Worm (Caenorhabditis elegans) whole organism, late embryonic: ENCODE data around the gene F46C5.1.

ENCODE experiments used
- C38D4.7 ChIP-seq: fragments of 200-800 bp; sonication (Bioruptor generic); optimal IDR thresholded peaks from 2 replicates; lab custom pipeline; 2018; ENCODE audit warnings: mild to moderate bottlenecking, missing genetic modification characterization, moderate library complexity, missing compliant biosample characterization
- F13H6.1 ChIP-seq: sonication (generic microtip); optimal IDR thresholded peaks from 2 replicates; lab custom pipeline; 2016; ENCODE audit warnings: missing genetic modification characterization, missing compliant biosample characterization
- K02D7.2 ChIP-seq: sonication (generic microtip); optimal IDR thresholded peaks from 2 replicates; lab custom pipeline; 2017; ENCODE audit warnings: mild to moderate bottlenecking, missing genetic modification characterization, missing compliant biosample characterization
- T23F11.4 ChIP-seq: fragments of 200-800 bp; sonication (Bioruptor generic); optimal IDR thresholded peaks from 2 replicates; lab custom pipeline; 2018; ENCODE audit warnings: mild to moderate bottlenecking, missing genetic modification characterization, missing compliant biosample characterization
- ahr-1 ChIP-seq: sonication (generic microtip); optimal IDR thresholded peaks from 2 replicates; lab custom pipeline; 2016; ENCODE audit warnings: missing genetic modification characterization, missing compliant biosample characterization
- ama-1 ChIP-seq: fragments of 150-350 bp; optimal IDR thresholded peaks from 2 replicates; lab custom pipeline; 2014
- ceh-14 ChIP-seq: sonication (generic microtip); optimal IDR thresholded peaks from 2 replicates; lab custom pipeline; 2016; ENCODE audit warnings: missing genotype, missing genetic modification characterization, missing compliant biosample characterization
- ceh-19 ChIP-seq: fragments of 200-800 bp; sonication (Bioruptor generic); optimal IDR thresholded peaks from 2 replicates; lab custom pipeline; 2018; ENCODE audit warnings: mild to moderate bottlenecking, missing genetic modification characterization, missing compliant biosample characterization
- ceh-22 ChIP-seq: sonication (generic microtip); optimal IDR thresholded peaks from 2 replicates; lab custom pipeline; 2017; ENCODE audit warnings: missing biosample characterization, missing genetic modification characterization
- ceh-48 ChIP-seq: sonication (generic microtip); optimal IDR thresholded peaks from 2 replicates; lab custom pipeline; 2016; ENCODE audit warnings: missing genetic modification characterization, inconsistent platforms, missing compliant biosample characterization
- ceh-6 ChIP-seq: fragments of 200-800 bp; sonication (Bioruptor generic); optimal IDR thresholded peaks from 2 replicates; lab custom pipeline; 2018; ENCODE audit warnings: mild to moderate bottlenecking, missing genetic modification characterization, missing compliant biosample characterization
- ceh-9 ChIP-seq: sonication (generic microtip); optimal IDR thresholded peaks from 2 replicates; lab custom pipeline; 2016; ENCODE audit warnings: mild to moderate bottlenecking, missing genetic modification characterization, inconsistent platforms, missing compliant biosample characterization
- dmd-4 ChIP-seq: sonication (generic microtip); optimal IDR thresholded peaks from 2 replicates; lab custom pipeline; 2016; ENCODE audit warnings: borderline replicate concordance, missing genetic modification characterization, missing compliant biosample characterization
- dve-1 ChIP-seq: sonication (generic microtip); optimal IDR thresholded peaks from 2 replicates; lab custom pipeline; 2017; ENCODE audit warnings: antibody characterized with exemption, mild to moderate bottlenecking, missing genetic modification characterization, missing compliant biosample characterization
- elt-4 ChIP-seq: sonication (generic microtip); optimal IDR thresholded peaks from 2 replicates; lab custom pipeline; 2016; ENCODE audit warnings: missing genetic modification characterization, missing compliant biosample characterization
- ets-4 ChIP-seq: sonication (generic microtip); optimal IDR thresholded peaks from 2 replicates; lab custom pipeline; 2016; ENCODE audit warnings: missing genetic modification characterization, missing compliant biosample characterization
- fax-1 ChIP-seq: sonication (generic microtip); optimal IDR thresholded peaks from 2 replicates; lab custom pipeline; 2016; ENCODE audit warnings: missing genotype, missing genetic modification characterization, missing compliant biosample characterization
- fkh-6 ChIP-seq: sonication (generic microtip); optimal IDR thresholded peaks from 2 replicates; lab custom pipeline; 2016; ENCODE audit warnings: missing genetic modification characterization, missing compliant biosample characterization
- hlh-15 ChIP-seq: sonication (generic microtip); optimal IDR thresholded peaks from 2 replicates; lab custom pipeline; 2016; ENCODE audit warnings: missing genetic modification characterization, missing compliant biosample characterization
- hlh-30 ChIP-seq: sonication (generic microtip); optimal IDR thresholded peaks from 2 replicates; lab custom pipeline; 2017; ENCODE audit warnings: antibody characterized with exemption, missing genetic modification characterization, missing compliant biosample characterization; ENCODE audit not compliant: insufficient read depth
- lim-6 ChIP-seq: sonication (generic microtip); optimal IDR thresholded peaks from 2 replicates; lab custom pipeline; 2016; ENCODE audit warnings: missing genetic modification characterization, missing compliant biosample characterization
- madf-2 ChIP-seq: sonication (generic microtip); optimal IDR thresholded peaks from 2 replicates; lab custom pipeline; 2017; ENCODE audit warnings: missing genetic modification characterization, missing compliant biosample characterization
- nfya-1 ChIP-seq: sonication (generic microtip); optimal IDR thresholded peaks from 2 replicates; lab custom pipeline; 2017; ENCODE audit warnings: missing genetic modification characterization, mild to moderate bottlenecking, missing compliant biosample characterization, antibody characterized with exemption, moderate library complexity
- nhr-11 ChIP-seq: fragments of 150-350 bp; optimal IDR thresholded peaks from 2 replicates; lab custom pipeline; 2014; ENCODE audit warnings: missing biosample characterization, missing genetic modification characterization
- npax-4 ChIP-seq: sonication (generic microtip); optimal IDR thresholded peaks from 2 replicates; lab custom pipeline; 2016; ENCODE audit warnings: missing genetic modification characterization, missing compliant biosample characterization
- pag-3 ChIP-seq: sonication (generic microtip); optimal IDR thresholded peaks from 2 replicates; lab custom pipeline; 2016; ENCODE audit warnings: missing compliant biosample characterization, missing genetic modification characterization, borderline replicate concordance
- pax-1 ChIP-seq: fragments of 150-350 bp; optimal IDR thresholded peaks from 2 replicates; lab custom pipeline; 2014; ENCODE audit warnings: missing biosample characterization, missing genetic modification characterization
- pros-1 ChIP-seq: fragments of 150-350 bp; optimal IDR thresholded peaks from 2 replicates; lab custom pipeline; 2014; ENCODE audit warnings: missing biosample characterization, missing genetic modification reagents, missing genetic modification characterization
- ref-2 ChIP-seq: sonication (generic microtip); optimal IDR thresholded peaks from 2 replicates; lab custom pipeline; 2016; ENCODE audit warnings: missing genetic modification characterization, missing compliant biosample characterization
- sox-4 ChIP-seq: sonication (generic microtip); optimal IDR thresholded peaks from 2 replicates; lab custom pipeline; 2017; ENCODE audit warnings: mild to moderate bottlenecking, missing genetic modification characterization, inconsistent platforms, missing compliant biosample characterization
- syd-9 ChIP-seq: sonication (generic microtip); optimal IDR thresholded peaks from 2 replicates; lab custom pipeline; 2016; ENCODE audit warnings: mild to moderate bottlenecking, missing genetic modification characterization, moderate library complexity, missing compliant biosample characterization
- tbx-2 ChIP-seq: sonication (generic microtip); optimal IDR thresholded peaks from 2 replicates; lab custom pipeline; 2016; ENCODE audit warnings: missing genetic modification characterization, missing compliant biosample characterization
- tbx-7 ChIP-seq: sonication (generic microtip); optimal IDR thresholded peaks from 2 replicates; lab custom pipeline; 2016; ENCODE audit warnings: missing genotype, missing genetic modification characterization, missing compliant biosample characterization
- unc-42 ChIP-seq: sonication (generic microtip); optimal IDR thresholded peaks from 2 replicates; lab custom pipeline; 2016; ENCODE audit warnings: missing genotype, missing genetic modification characterization, missing compliant biosample characterization
- ztf-16 ChIP-seq: sonication (generic microtip); optimal IDR thresholded peaks from 2 replicates; lab custom pipeline; 2017; ENCODE audit warnings: missing genetic modification characterization, missing compliant biosample characterization

The F46C5.1 gene

DNA sequence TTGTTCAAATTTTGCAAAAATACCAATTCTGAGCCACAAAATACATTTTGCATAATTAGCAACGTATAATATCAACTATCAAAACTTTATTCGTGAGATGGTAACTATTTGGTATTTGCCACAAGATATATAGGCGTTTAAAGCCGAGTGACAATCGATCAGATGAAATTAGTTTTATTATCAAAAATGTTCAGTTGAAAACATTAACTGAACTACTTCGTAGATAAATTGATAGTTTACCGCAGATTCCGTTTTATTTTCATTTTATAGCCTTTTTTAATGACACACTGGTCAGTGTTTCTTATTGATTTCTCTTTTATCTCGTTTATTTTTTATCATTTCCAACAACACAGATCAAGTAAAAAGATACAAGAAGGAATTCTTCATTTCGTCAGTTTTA lies 3.8 kb downstream of the F46C5.1 start:
- TF ChIP-seq ceh-14 (tag; lab: Kevin White, UChicago), result no peak

DNA sequence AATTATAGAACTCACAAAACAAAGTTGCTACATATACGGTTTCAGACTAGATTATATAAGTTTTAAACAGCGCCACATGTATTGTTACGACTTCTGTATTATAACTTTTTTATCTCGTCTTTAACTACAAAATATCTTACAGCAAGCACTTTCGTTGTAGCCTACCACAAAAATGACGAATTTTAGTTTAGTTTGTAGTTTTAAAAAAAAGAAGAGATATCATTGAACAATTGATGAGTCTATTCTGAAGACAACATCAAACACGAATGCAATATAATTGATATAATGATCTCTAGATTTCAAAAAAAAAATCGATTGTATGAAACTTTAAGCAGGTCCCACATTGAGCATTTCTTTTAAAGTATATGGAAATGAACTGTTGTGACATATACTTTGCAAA lies 6.8 kb downstream of the F46C5.1 start:
- TF ChIP-seq tbx-2 (tag; lab: Kevin White, UChicago) (no peak), npax-4 (tag; lab: Kevin White, UChicago) (no peak), ceh-19 (GFP tag; lab: Kevin White, UChicago) (no peak), ceh-9 (tag; lab: Kevin White, UChicago) (no peak), dmd-4 (tag; lab: Kevin White, UChicago) (no peak), ceh-14 (tag; lab: Kevin White, UChicago) (no peak), syd-9 (no peak), tbx-7 (no peak), nfya-1 (tag; lab: Kevin White, UChicago) (no peak), nhr-11 (tag; lab: Kevin White, UChicago) (no peak), ztf-16 (tag; lab: Kevin White, UChicago) (no peak), T23F11.4 (GFP tag; lab: Kevin White, UChicago) (no peak), madf-2 (tag; lab: Kevin White, UChicago) (no peak), dve-1 (tag; lab: Kevin White, UChicago) (no peak)

DNA sequence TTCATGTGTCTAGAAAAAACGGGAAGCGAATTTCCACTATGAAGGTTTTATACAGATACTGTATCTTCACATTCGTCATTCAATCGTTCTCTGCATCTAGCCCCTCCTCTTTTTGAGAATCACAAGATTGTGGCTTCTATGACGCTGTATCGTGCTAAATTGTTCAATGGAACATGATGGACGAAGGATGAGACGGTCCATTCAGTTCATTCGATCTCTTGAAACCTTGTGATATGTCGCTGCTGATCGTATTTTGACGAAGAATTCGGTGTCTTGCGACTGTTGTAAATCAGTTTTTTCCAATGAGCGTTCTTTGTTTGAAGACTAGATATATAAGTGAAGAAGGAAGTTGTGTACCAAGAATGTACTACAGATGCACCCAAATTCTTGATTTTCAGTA lies 7.3 kb downstream of the F46C5.1 start:
- TF ChIP-seq ceh-9 (tag; lab: Kevin White, UChicago) (no peak), ahr-1 (no peak), K02D7.2 (no peak), ceh-19 (GFP tag; lab: Kevin White, UChicago) (no peak), F13H6.1 (no peak), ceh-48 (tag; lab: Kevin White, UChicago) (no peak)

DNA sequence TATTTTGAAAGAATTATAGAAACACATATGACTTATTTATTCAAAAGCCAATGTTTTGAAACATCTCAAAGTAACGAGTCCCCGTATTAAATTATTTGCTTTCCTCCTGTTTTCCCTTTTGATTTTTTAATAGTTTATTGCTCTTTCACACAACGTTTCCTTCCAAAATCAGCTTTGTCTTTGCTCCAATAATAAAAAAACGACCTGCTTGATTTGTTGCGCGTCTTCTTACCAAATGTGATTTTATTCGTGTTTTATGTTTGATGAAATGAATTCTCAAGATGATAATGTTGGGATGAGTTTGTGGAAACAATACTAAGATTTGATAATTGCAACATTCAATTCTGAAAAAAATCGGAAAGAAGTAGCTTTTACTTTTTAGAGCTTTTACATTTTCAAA lies 8.6 kb downstream of the F46C5.1 start:
- no peak for TF ChIP-seq pros-1 (tag; lab: Kevin White, UChicago)
- no peak for TF ChIP-seq ama-1
- TF ChIP-seq fkh-6, result no peak
- TF ChIP-seq lim-6, result no peak
- TF ChIP-seq ets-4 (tag; lab: Kevin White, UChicago), result no peak
- no peak for TF ChIP-seq pax-1 (tag; lab: Kevin White, UChicago)
- no peak for TF ChIP-seq fax-1 (tag; lab: Kevin White, UChicago)
- TF ChIP-seq unc-42 (tag; lab: Kevin White, UChicago), result no peak
- no peak for TF ChIP-seq C38D4.7 (GFP tag; lab: Kevin White, UChicago)
- TF ChIP-seq, all 69 proteins: peak for 0

DNA sequence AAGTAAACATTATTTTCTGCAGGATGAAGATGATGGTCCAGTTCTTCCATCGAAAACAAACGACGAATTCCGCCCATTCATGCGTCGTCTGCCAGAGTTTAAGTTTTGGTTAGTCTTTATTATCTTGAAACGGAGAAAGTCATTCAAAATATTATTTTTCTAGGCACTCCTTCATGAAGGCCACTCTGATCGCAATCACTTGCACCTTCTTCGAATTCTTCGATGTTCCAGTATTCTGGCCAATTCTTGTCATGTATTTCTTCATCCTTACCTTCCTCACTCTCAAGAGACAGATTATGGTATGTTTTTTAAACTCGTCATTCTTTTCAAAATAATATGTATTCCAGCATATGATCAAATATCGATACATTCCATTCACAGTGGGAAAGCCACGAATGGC lies 9.2 kb downstream of the F46C5.1 start:
- TF ChIP-seq unc-42 (tag; lab: Kevin White, UChicago) (no peak), hlh-30 (tag; lab: Kevin White, UChicago) (no peak), sox-4 (tag; lab: Kevin White, UChicago) (no peak), pag-3 (tag; lab: Kevin White, UChicago) (no peak), tbx-2 (tag; lab: Kevin White, UChicago) (no peak), ref-2 (tag; lab: Kevin White, UChicago) (no peak), ama-1 (no peak), ceh-22 (tag; lab: Kevin White, UChicago) (no peak)

DNA sequence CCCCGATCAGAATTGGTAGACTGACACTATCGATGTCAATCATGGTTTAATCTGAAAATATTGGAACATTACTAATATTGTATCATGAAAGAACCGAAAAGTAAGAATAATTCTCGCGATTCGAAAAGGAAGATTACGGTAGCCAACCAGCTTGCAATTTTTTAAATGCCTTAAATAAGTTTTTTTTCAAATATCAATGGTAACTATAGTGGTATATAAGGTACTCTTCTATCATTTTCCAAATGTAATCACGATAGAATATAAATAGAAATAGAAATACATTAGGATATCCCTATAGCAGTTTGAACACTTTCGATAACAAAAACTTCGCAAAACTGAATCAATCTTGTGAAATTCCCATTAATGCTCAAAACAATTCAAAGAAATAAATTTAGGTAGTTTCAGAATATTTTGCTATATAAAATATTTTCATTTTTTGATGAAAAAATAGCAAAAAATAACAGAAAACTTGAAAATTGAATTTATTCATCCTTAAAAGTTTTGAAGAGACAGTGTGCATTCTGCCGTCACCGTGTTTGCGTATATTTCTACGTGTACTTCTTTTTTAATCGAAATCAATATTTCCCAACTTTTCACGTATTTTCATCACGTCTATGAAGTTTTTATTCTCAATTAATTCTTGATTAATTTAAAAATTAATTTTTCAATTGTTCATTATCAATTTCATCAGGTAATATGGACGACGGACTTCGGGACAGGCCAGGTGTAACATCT lies 10.1 kb downstream of the F46C5.1 start, which contains the start of the genes F46C5.9 and rer-1:
Gene F46C5.9 (minus strand): TSS at position 51 of the 735 bp plus-strand sequence.
Gene rer-1 (plus strand): TSS at position 692 of the 735 bp plus-strand sequence.
- no peak for TF ChIP-seq hlh-15
- TF ChIP-seq elt-4 (tag; lab: Kevin White, UChicago), result no peak
- TF ChIP-seq ceh-14 (tag; lab: Kevin White, UChicago), result peak; percentile 37
- no peak for TF ChIP-seq C38D4.7 (GFP tag; lab: Kevin White, UChicago)
- TF ChIP-seq unc-42 (tag; lab: Kevin White, UChicago), result peak; percentile 17
- TF ChIP-seq ama-1, result no peak
- TF ChIP-seq ceh-6, result no peak
- no peak for TF ChIP-seq tbx-2 (tag; lab: Kevin White, UChicago)
- TF ChIP-seq, all 69 proteins: peak for 2
